Fruit fly (Drosophila melanogaster) ovary, adult (tissue): ENCODE results near the gene CG12607.

ENCODE experiments used
- CG17801 ChIP-seq: fragments of 200-800 bp; optimal IDR thresholded peaks from 2 replicates; lab custom pipeline; 2019; ENCODE audit warnings: missing biosample characterization, mild to moderate bottlenecking, missing genetic modification characterization, moderate library complexity; ENCODE audit not compliant: partially characterized antibody

CG12607 gene

DNA sequence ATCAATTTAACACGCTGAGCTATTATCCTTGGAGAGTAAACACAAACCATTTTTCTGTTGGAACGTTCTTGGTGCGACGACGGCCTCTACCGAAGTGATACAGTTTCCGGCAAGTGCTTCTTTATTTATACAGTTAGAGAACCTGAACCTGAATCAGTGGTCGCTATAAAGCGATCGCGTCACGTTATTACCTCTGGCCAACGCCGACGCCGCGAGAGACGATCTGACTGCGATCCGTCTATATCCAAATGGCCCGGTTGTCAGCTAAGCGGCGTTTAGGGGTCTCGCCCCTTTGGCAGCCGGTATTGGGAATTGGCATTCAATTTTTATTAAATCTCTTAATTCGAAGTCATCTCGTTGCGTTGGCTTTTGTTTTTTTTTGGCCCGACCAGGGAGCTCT is 11.7 kb downstream of the CG12607 start, which contains the start of gene CG11345:
Gene CG11345 (minus strand): TSS at position 101 of the 400 bp plus-strand sequence.
- TF ChIP-seq CG17801 (GFP tag; lab: Kevin White, UChicago): no peak

DNA sequence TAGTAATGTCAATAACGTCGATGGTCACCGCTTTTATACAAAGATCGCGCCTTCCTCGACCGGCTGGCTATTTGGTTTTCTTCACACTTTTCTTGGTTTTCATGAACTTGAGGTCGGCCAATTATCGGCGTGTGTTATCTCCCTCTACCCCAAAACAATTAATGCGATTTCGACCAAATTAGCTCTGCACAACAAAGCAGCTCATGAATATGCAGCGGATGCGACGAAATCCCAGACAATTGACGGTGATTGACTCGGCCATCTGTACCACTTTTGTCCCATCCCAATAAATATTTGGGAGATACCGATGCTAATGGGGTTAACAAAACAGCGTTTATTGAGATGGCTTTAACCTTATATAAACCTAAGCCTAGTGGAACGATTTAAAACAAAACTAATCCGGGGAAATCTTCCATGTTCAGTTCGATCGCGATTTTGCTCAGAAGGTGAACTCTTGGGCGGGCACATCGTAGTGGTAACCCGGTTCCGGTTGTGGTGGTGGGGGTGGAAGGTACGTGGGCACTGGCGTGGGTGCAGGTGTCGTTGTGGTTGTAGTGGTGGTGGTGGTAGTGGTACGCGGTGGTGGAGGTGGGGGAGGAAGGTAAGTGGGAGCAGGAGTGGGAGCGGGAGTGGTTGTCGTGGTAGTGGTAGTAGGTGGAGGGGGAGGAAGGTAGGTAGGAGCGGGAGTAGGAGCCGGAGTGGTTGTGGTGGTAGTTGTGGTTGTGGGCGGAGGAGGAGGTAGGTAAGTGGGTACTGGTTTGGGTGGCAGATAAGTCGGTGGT is 14.1 kb downstream of the CG12607 start, which contains the start of gene CG15022:
Gene CG15022 (minus strand): TSS at position 11 of the 782 bp plus-strand sequence.
- no peak for TF ChIP-seq CG17801 (GFP tag; lab: Kevin White, UChicago)

DNA sequence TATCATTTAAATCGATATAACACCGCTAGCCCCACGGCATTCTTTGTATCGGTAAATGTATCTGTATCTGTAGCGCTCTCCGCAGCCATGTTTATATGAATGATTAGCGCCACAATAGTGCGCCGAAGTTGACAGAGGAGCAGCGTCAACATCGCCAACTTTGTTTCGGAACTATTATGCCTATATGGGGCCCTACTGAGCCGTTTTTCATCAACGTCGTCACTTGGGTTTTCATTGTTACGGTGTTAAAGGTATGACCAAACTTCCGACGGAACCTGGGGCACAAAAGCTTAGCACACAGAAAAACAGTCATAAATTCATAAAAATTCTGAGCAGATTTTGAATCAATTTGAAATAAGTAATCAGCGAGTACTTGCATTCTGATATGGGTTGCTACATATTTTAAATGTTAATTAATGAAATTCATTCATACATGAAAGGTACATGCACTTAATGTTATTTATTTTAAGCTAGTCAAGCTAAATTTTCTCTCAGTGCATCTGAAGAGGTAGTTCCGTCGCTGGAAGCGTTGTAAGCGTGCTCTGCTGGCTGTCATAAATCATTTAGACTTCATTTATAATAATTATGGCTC is 15.2 kb downstream of the CG12607 start, which contains the start of gene CG15023:
Gene CG15023 (minus strand): TSS at position 51 of the 592 bp plus-strand sequence.
- no peak for TF ChIP-seq CG17801 (GFP tag; lab: Kevin White, UChicago)

DNA sequence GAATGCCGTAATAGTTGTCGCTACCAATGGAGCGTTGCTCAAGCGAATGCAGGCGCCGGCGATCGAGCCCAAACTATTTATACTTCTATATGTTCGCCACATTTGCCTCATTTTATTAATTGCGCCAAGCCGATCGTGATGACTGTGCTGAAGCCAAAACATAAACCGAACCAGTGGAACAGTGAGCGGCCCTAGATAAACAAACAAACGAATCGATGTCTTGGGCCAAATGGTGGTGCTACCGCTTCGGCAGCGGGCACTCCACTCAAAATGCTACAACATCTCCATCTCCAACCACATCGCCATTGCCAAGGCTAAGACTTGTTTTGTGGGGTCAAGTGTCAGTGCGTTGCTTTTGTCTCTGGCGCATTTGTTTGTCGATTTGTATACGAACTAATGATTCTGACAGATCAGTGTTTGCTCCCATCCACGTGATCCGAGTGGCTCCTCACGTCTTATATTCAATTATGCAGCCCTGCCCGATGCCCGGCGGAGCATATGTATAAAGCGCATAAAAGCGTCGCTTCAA is 17.5 kb downstream of the CG12607 start, which contains the start of gene CG15024:
Gene CG15024 (minus strand): TSS at position 51 of the 529 bp plus-strand sequence.
- TF ChIP-seq CG17801 (GFP tag; lab: Kevin White, UChicago): no peak

DNA sequence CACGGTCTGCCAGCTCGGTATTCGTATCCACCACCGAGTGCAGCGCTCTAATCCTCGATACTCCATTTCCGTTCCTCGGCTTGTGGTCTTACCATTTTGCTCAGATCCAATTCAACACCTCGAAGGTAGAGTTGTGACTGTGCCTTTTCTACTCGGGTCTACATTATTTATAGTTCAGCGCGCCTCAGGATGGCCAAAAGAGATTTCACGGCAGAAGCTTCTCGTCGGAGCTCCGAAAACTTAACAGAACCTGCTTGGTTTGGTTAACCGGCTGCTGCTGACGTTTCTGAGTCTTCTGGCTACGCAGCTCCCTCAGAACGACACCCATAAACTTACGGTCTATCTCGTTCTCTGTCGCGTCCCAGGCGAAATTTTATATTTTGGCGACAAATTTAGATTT is 20.2 kb downstream of the CG12607 start, which contains the start of gene CG32241:
Gene CG32241 (minus strand): TSS at position 101 of the 400 bp plus-strand sequence.
- TF ChIP-seq CG17801 (GFP tag; lab: Kevin White, UChicago): no peak

DNA sequence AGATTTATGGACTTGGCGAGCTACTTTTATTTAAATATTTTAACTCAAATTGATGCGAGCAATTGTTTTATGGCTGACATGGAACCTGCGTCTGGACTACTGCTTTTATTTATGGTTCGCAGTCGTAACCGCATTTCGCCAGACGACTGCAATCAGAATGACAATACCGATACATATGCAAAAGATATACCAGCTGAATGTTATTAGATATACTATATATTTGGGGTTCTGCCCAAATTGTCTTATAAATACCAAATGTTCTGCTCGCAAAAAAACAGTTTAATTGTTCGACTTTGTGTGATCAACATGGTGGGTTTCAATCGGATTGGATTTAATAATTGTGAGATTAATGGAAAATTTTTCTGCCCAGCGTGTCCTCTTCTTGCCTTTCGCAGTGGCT is 23.3 kb downstream of the CG12607 start, which contains the start of gene CG32249:
Gene CG32249 (plus strand): TSS at position 301 of the 400 bp plus-strand sequence.
- no peak for TF ChIP-seq CG17801 (GFP tag; lab: Kevin White, UChicago)

DNA sequence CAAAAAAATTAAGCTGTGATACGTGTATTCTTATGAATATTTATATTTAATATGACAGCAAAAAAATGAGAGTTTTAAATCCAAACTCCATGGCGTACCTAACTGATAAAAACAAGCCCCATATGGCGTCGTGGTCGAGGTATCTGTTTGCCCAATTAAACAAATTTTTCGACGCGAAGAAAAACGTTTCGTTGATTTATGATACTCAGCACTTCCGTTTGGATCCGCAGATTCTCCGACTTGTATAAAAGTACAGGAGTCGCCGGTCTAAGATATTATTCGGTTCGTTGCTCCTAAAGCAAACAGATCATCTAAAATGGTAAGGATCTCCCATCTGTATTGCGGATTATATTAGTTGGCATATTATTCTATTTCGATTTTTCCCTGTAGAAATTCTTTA is 25.1 kb downstream of the CG12607 start, which contains the start of gene CG32248:
Gene CG32248 (plus strand): TSS at position 301 of the 400 bp plus-strand sequence.
- TF ChIP-seq CG17801 (GFP tag; lab: Kevin White, UChicago): no peak

DNA sequence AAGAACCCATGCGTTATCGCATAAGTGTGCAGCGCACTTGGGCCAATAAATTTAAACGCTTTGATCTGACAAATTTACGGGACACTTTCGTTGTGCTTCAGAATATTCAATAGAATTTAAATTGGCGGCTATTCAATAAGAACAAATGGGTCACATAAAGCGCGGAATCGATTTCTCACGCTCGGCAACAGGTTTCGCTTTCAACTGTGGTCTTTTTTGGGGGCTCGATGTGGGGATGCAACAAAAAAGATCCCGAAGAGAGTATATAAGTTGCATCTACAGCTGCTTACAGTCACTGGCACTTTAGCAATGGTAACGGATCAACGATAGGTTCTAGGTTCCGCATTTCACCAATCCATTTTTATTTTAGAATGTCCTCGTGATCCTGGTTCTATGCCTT is 26.4 kb downstream of the CG12607 start, which contains the start of gene CG11349:
Gene CG11349 (plus strand): TSS at position 301 of the 400 bp plus-strand sequence.
- no peak for TF ChIP-seq CG17801 (GFP tag; lab: Kevin White, UChicago)

DNA sequence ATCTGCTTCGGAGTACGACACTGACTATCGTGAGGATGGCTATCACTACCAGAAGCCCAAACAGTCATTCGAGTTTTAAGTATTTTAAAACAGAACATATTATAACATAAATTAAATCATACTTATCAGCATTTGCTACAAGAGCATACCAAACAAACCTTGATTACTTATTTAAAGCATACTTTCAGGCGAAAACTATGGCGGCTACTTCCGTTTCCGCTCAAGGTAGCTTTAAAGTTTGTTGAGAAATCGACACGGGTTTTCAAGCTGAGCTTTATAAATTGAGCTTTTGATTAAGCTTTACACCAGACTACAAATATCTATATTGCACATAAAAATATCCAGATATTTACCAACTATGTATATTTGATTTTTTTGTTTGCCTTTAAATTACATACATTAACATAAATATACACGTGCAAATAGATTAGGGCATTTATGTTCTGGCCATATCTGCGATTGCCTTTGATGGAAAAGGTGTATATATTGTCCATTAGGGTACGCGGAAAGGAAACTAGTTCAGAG is 28.6 kb downstream of the CG12607 start:
- peak; percentile 86 for TF ChIP-seq CG17801 (GFP tag; lab: Kevin White, UChicago)

DNA sequence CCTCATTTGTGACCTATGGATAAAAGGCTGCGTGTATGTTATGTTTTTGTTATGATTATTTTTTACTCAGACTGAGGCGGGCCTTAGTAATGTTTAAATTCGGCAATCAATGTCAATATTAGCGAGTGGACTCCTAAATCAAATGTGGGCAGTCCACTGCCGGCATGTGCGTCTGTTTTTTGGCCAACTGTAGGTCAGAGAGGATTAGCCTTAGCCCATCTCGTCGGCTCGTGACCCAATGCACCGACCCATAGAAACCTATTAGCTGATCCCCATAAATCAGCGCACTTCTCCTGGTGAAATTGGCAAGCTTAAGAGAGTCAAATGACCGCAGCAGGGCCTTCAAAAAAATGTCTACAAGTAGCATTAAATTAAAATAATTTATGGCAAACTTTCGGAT is 29.3 kb downstream of the CG12607 start:
- no peak for TF ChIP-seq CG17801 (GFP tag; lab: Kevin White, UChicago)

DNA sequence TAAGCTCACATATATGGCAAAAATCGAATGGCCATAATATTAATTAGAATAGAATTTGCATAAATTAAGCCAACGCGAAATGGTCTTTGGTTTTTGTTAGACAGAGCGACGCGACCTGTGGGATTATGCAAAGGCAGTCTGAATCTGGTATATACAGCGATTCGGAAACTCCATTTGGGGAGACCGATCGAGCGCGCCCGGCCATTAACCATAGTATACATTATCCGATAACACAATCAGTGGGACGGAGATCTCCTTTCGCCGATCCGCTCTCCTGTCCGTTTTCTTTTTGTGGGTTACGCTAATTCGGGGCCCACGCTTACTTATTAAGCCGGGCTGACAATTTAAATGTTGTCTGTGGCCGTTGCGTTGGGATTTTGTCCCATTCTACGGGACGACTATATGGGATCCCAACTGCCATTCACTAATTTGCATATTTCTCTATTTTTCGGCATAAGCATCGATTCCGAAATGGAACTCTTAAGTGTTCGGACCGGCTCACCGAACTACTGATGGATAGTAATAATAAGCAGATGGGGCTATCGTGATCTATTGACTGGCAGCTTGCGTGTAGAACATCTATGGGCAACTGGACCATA is 31.4 kb downstream of the CG12607 start:
- no peak for TF ChIP-seq CG17801 (GFP tag; lab: Kevin White, UChicago)

DNA sequence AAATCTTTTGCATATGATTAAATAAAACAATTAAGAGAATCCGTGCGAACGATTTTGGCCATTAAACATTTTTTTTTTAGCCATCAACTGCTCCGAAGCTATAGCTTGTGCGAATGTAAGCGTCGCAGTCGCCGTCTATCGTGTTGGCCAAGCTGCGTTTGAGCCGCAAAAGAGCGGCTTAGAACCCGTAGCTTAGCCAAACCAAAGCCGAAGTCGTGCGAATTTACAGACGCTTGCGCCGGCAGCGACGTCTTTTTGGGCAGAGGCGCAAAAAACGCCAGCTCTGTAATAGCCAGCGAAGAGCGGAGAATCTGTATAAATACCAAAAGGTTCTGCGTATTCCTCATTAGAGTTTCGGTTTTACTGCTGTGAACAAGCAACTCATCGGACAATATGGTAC is 33.6 kb downstream of the CG12607 start, which contains the start of gene CG7465:
Gene CG7465 (plus strand): TSS at position 346 of the 400 bp plus-strand sequence.
- TF ChIP-seq CG17801 (GFP tag; lab: Kevin White, UChicago): no peak

DNA sequence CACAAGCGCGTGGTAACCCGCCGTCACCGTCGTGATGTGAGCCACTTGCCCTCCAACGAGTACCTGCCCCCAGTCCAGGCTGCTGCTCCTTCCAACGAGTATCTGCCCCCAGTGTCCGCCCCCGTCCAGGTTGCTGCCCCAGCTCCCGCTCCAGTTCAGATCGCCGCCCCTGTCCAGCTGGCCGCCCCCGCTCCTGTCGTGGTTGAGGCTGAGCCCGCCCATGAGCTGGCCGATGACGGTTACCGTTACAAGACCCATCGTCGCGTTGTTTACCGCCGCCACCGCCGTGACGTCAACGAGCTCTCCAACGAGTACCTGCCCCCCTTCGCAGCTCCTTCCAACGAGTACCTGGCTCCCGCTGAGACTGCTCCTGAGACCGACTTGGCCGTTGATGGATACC is 34.4 kb downstream of the CG12607 start:
- TF ChIP-seq CG17801 (GFP tag; lab: Kevin White, UChicago): no peak

DNA sequence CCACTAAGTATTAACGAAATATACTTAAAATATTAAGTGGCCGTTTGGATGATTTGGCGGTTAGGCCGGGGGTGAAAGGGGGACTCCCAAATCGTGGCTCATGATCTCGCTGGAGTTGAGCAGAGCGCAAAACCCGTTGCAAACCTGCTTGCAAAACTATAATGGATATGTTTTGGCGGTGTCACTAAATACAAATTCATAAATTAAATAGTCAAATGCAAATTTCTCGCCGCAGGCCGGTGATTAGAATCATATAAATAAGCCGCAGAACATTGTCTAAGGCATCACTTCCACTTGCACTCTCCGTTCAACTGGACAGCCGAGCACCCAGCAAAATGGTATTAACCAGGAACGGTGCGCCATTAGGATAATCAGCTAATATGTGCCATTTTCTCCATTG is 36.1 kb downstream of the CG12607 start, which contains the start of gene CG11350:
Gene CG11350 (plus strand): TSS at position 301 of the 400 bp plus-strand sequence.
- TF ChIP-seq CG17801 (GFP tag; lab: Kevin White, UChicago): no peak
